Worm (Caenorhabditis elegans) whole organism, L1 larva: ENCODE measurements around the gene srlf-32.

Experiments used
- blmp-1 ChIP-seq: fragments of 150-350 bp; optimal IDR thresholded peaks from 2 replicates; lab custom pipeline; 2014; ENCODE audit warnings: missing biosample characterization, missing genetic modification characterization
- ceh-90 ChIP-seq: sonication (generic microtip); optimal IDR thresholded peaks from 2 replicates; lab custom pipeline; 2016; ENCODE audit warnings: missing genetic modification characterization, missing compliant biosample characterization
- dpl-1 ChIP-seq, 3 experiments: fragments of 150-350 bp in 2 of 3; sonication (generic microtip) in 1 of 3; optimal IDR thresholded peaks; 2 replicates each; lab custom pipeline; 2014 to 2017; ENCODE audit warnings: missing biosample characterization in 3 of 3, missing genetic modification characterization in 3 of 3, missing genetic modification reagents in 3 of 3
- efl-1 ChIP-seq, 4 experiments: fragments of 150-350 bp; optimal IDR thresholded peaks in 3 of 4; peaks in 1 of 4; 1 replicate in 1 of 4; 2 replicates in 3 of 4; lab custom pipeline; 2014; ENCODE audit warnings: missing biosample characterization in 2 of 4, missing genetic modification characterization in 2 of 4, missing genetic modification reagents in 2 of 4
- egl-27 ChIP-seq, 2 experiments: fragments of 150-350 bp in 1 of 2; sonication (generic microtip); optimal IDR thresholded peaks; 3 replicates each; lab custom pipeline; 2017 to 2018; ENCODE audit warnings: missing biosample characterization in 2 of 2, missing genetic modification characterization in 2 of 2, missing genetic modification reagents in 2 of 2
- elt-3 ChIP-seq, 6 experiments: fragments of 150-350 bp in 1 of 6; sonication (generic microtip); optimal IDR thresholded peaks; 2 replicates each; lab custom pipeline; 2017 to 2018; ENCODE audit warnings: missing biosample characterization in 6 of 6, missing genetic modification characterization in 6 of 6, inconsistent platforms in 1 of 6
- fkh-10 ChIP-seq: sonication (generic microtip); optimal IDR thresholded peaks from 2 replicates; lab custom pipeline; 2017; ENCODE audit warnings: missing biosample characterization, missing genetic modification reagents, missing genetic modification characterization
- grh-1 ChIP-seq: fragments of 200-800 bp; sonication (Bioruptor generic); IDR thresholded peaks from 2 replicates; pipeline ENCODE4 v1.3.6; 2022; ENCODE audit warnings: missing genetic modification reagents, missing genetic modification characterization, missing compliant biosample characterization
- isw-1 ChIP-seq: fragments of 200-800 bp; sonication (Bioruptor generic); IDR thresholded peaks from 2 replicates; pipeline ENCODE4 v1.3.6; 2022; ENCODE audit warnings: missing genetic modification characterization, missing compliant biosample characterization
- jun-1 ChIP-seq: fragments of 150-350 bp; optimal IDR thresholded peaks from 2 replicates; lab custom pipeline; 2014; ENCODE audit warnings: missing biosample characterization, missing genetic modification reagents, missing genetic modification characterization
- lin-14 ChIP-seq: fragments of 200-800 bp; sonication (Bioruptor generic); optimal IDR thresholded peaks from 2 replicates; lab custom pipeline; 2018; ENCODE audit warnings: mild to moderate bottlenecking, missing genetic modification characterization, moderate library complexity, missing compliant biosample characterization
- lin-35 ChIP-seq, 2 experiments: fragments of 150-350 bp; optimal IDR thresholded peaks; 2 replicates each; lab custom pipeline; 2014; ENCODE audit warnings: missing biosample characterization in 2 of 2, missing genetic modification characterization in 2 of 2, missing genetic modification reagents in 2 of 2
- mep-1 ChIP-seq: fragments of 150-350 bp; optimal IDR thresholded peaks from 2 replicates; lab custom pipeline; 2014; ENCODE audit warnings: missing biosample characterization, missing genetic modification characterization
- nhr-11 ChIP-seq: fragments of 150-350 bp; optimal IDR thresholded peaks from 2 replicates; lab custom pipeline; 2014; ENCODE audit warnings: missing biosample characterization, missing genetic modification characterization
- nhr-19 ChIP-seq: fragments of 200-800 bp; sonication (Bioruptor generic); conservative IDR thresholded peaks from 2 replicates; pipeline ENCODE4 v1.3.6; 2022; ENCODE audit warnings: missing genetic modification characterization, missing compliant biosample characterization
- nhr-20 ChIP-seq: sonication (generic microtip); optimal IDR thresholded peaks from 2 replicates; lab custom pipeline; 2016; ENCODE audit warnings: mild to moderate bottlenecking, missing genetic modification characterization, missing compliant biosample characterization
- nhr-47 ChIP-seq: sonication (generic microtip); optimal IDR thresholded peaks from 2 replicates; lab custom pipeline; 2016; ENCODE audit warnings: mild to moderate bottlenecking, missing genetic modification characterization, moderate library complexity, missing compliant biosample characterization
- nhr-71 ChIP-seq: sonication (generic microtip); optimal IDR thresholded peaks from 2 replicates; lab custom pipeline; 2016; ENCODE audit warnings: mild to moderate bottlenecking, missing genetic modification characterization, moderate library complexity, missing compliant biosample characterization
- nhr-85 ChIP-seq: sonication (generic microtip); peaks from one replicate; lab custom pipeline; 2016; ENCODE audit warnings: missing genetic modification characterization, inconsistent platforms, missing compliant biosample characterization
- nhr-90 ChIP-seq: sonication (generic microtip); optimal IDR thresholded peaks from 2 replicates; lab custom pipeline; 2016; ENCODE audit warnings: mild to moderate bottlenecking, missing genetic modification characterization, missing compliant biosample characterization; ENCODE audit not compliant: poor library complexity
- pag-3 ChIP-seq: sonication (generic microtip); optimal IDR thresholded peaks from 2 replicates; lab custom pipeline; 2017; ENCODE audit warnings: missing genetic modification characterization, mild to moderate bottlenecking, missing compliant biosample characterization, antibody characterized with exemption, borderline replicate concordance; ENCODE audit not compliant: insufficient read depth
- pax-3 ChIP-seq: fragments of 200-800 bp; sonication (Bioruptor generic); optimal IDR thresholded peaks from 2 replicates; lab custom pipeline; 2018; ENCODE audit warnings: mild to moderate bottlenecking, missing genetic modification characterization, moderate library complexity, missing compliant biosample characterization
- snpc-4 ChIP-seq: fragments of 150-350 bp; optimal IDR thresholded peaks from 2 replicates; lab custom pipeline; 2014; ENCODE audit warnings: missing biosample characterization, missing genetic modification characterization
- snu-23 ChIP-seq: sonication (generic microtip); optimal IDR thresholded peaks from 2 replicates; lab custom pipeline; 2016; ENCODE audit warnings: missing genetic modification characterization, missing compliant biosample characterization
- tbx-2 ChIP-seq: sonication (generic microtip); optimal IDR thresholded peaks from 2 replicates; lab custom pipeline; 2016; ENCODE audit warnings: missing genetic modification characterization, missing compliant biosample characterization
- unc-130 ChIP-seq: fragments of 150-350 bp; optimal IDR thresholded peaks from 2 replicates; lab custom pipeline; 2017; ENCODE audit warnings: missing biosample characterization, missing genetic modification characterization, inconsistent platforms
- unc-62 ChIP-seq: fragments of 150-350 bp; optimal IDR thresholded peaks from 2 replicates; lab custom pipeline; 2014; ENCODE audit warnings: missing biosample characterization, missing genetic modification reagents, missing genetic modification characterization

srlf-32 gene

ce11 chrIV:11900399-11900798 is 25.4 kb upstream of the srlf-32 start:
- TF ChIP-seq nhr-85 (tag; lab: Kevin White, UChicago): peak; percentile 14
- no peak for TF ChIP-seq fkh-10
- no peak for TF ChIP-seq pax-3 (tag; lab: Kevin White, UChicago)

ce11 chrIV:11901215-11901614 is 24.6 kb upstream of the srlf-32 start:
- TF ChIP-seq nhr-90 (tag; lab: Kevin White, UChicago): no peak
- TF ChIP-seq egl-27 (tag; optimal IDR thresholded peaks at IDR 0.05; lab: Kevin White, UChicago): no peak
- peak; percentile 22 for TF ChIP-seq snu-23 (GFP tag; lab: Kevin White, UChicago)
- TF ChIP-seq mep-1: no peak
- peak; percentile 32 for TF ChIP-seq blmp-1 (tag; lab: Kevin White, UChicago)
- TF ChIP-seq nhr-71 (tag; lab: Kevin White, UChicago): peak; percentile 29
- peak in 1 of 6 experiments; percentile 26 for TF ChIP-seq elt-3 (tag; optimal IDR thresholded peaks at IDR 0.05; lab: Kevin White, UChicago)
- TF ChIP-seq ceh-90: no peak
- peak; percentile 6 for TF ChIP-seq nhr-85 (tag; lab: Kevin White, UChicago)
- peak; percentile 37 for TF ChIP-seq nhr-20
- TF ChIP-seq unc-130 (tag; lab: Kevin White, UChicago): no peak
- TF ChIP-seq jun-1: no peak
- TF ChIP-seq snpc-4: no peak
- no peak for TF ChIP-seq dpl-1 (GFP tag; optimal IDR thresholded peaks at IDR 0.05; lab: Kevin White, UChicago)
- 0 out of 2 replicates have a peak, but pooled peaks have one; percentile 6 for TF ChIP-seq nhr-19
- TF ChIP-seq tbx-2 (tag; lab: Kevin White, UChicago): peak; percentile 26
- TF ChIP-seq nhr-11 (tag; lab: Kevin White, UChicago): no peak
- no peak for TF ChIP-seq grh-1 (GFP tag; lab: Robert Waterston, UW)
- TF ChIP-seq lin-35 (GFP tag; optimal IDR thresholded peaks at IDR 0.05; lab: Kevin White, UChicago): peak in 1 of 2 experiments; percentile 32

ce11 chrIV:11902832-11903231 is 23.0 kb upstream of the srlf-32 start:
- TF ChIP-seq pag-3 (tag; lab: Kevin White, UChicago): no peak
- TF ChIP-seq unc-130 (tag; lab: Kevin White, UChicago): no peak
- no peak for TF ChIP-seq unc-62 (GFP tag; lab: Kevin White, UChicago)
- peak in 1 of 6 experiments; percentile 30 for TF ChIP-seq elt-3 (tag; optimal IDR thresholded peaks at IDR 0.05; lab: Kevin White, UChicago)
- peak; percentile 45 for TF ChIP-seq nhr-85 (tag; lab: Kevin White, UChicago)
- no peak for TF ChIP-seq nhr-47 (tag; lab: Kevin White, UChicago)
- TF ChIP-seq efl-1 (optimal IDR thresholded peaks at IDR 0.05; lab: Kevin White, UChicago): no peak
- TF ChIP-seq efl-1 (GFP tag; optimal IDR thresholded peaks at IDR 0.05 in 1 of 2; lab: Kevin White, UChicago): peak in 1 of 2 experiments; percentile 48

- TF ChIP-seq lin-14 (peak; percentile 9), isw-1 (GFP tag; lab: Robert Waterston, UW) (no peak), nhr-85 (tag; lab: Kevin White, UChicago) (peak; percentile 64)
Measured at ce11 chrIV:11903676-11904075, 22.1 kb upstream of the srlf-32 start.

- TF ChIP-seq efl-1 (optimal IDR thresholded peaks at IDR 0.05; lab: Kevin White, UChicago) (no peak), efl-1 (GFP tag; optimal IDR thresholded peaks at IDR 0.05 in 1 of 2; lab: Kevin White, UChicago) (peak in 1 of 2 experiments; percentile 12), pag-3 (tag; lab: Kevin White, UChicago) (no peak), blmp-1 (tag; lab: Kevin White, UChicago) (peak; percentile 55), jun-1 (no peak)
Measured at ce11 chrIV:11908733-11909132, 17.1 kb upstream of the srlf-32 start.

- TF ChIP-seq pax-3 (tag; lab: Kevin White, UChicago): no peak
- no peak for TF ChIP-seq efl-1 (optimal IDR thresholded peaks at IDR 0.05; lab: Kevin White, UChicago)
- peak in 1 of 2 experiments; percentile 19 for TF ChIP-seq efl-1 (GFP tag; optimal IDR thresholded peaks at IDR 0.05 in 1 of 2; lab: Kevin White, UChicago)
Measured at ce11 chrIV:11911723-11912122, 14.1 kb upstream of the srlf-32 start, which contains the start of gene VZK822L.2. Gene VZK822L.2, plus strand, starts transcription at chrIV:11912023.
